Fruit fly (Drosophila melanogaster) whole organism, embryonic: ENCODE data around the gene Srg3.

Experiments used
- Ada2b ChIP-seq: fragments of 200-800 bp; sonication (Bioruptor generic); IDR thresholded peaks from 2 replicates; pipeline ENCODE4 v1.3.6; 2022; ENCODE audit warnings: missing biosample characterization, missing genetic modification characterization
- Antp ChIP-seq: fragments of 200-800 bp; sonication (Bioruptor generic); optimal IDR thresholded peaks from 3 replicates; lab custom pipeline; 2016; ENCODE audit warnings: missing biosample characterization, missing genetic modification characterization
- CG12219 ChIP-seq: fragments of 200-800 bp; sonication (Bioruptor generic); optimal IDR thresholded peaks from 3 replicates; lab custom pipeline; 2018; ENCODE audit warnings: missing biosample characterization, mild to moderate bottlenecking, missing genetic modification characterization
- CG12391 ChIP-seq: fragments of 200-800 bp; sonication (Bioruptor generic); optimal IDR thresholded peaks from 3 replicates; lab custom pipeline; 2018; ENCODE audit warnings: missing biosample characterization, mild to moderate bottlenecking, missing genetic modification characterization, moderate library complexity
- CG12942 ChIP-seq: fragments of 200-800 bp; sonication (Bioruptor generic); optimal IDR thresholded peaks from 3 replicates; lab custom pipeline; 2016; ENCODE audit warnings: missing biosample characterization, missing genetic modification characterization
- CG13624 ChIP-seq: fragments of 200-800 bp; sonication (Bioruptor generic); optimal IDR thresholded peaks from 2 replicates; lab custom pipeline; 2016; ENCODE audit warnings: missing biosample characterization, missing genetic modification characterization
- CG14014 ChIP-seq: fragments of 200-800 bp; sonication (Bioruptor generic); IDR thresholded peaks from 2 replicates; pipeline ENCODE4 v1.3.6; 2022; ENCODE audit warnings: missing biosample characterization, missing genetic modification characterization
- CG14441 ChIP-seq: fragments of 200-800 bp; sonication (Bioruptor generic); IDR thresholded peaks from 2 replicates; pipeline ENCODE4 v1.3.6; 2022; ENCODE audit warnings: missing biosample characterization, missing genetic modification characterization
- CG17359 ChIP-seq: fragments of 200-800 bp; sonication (Bioruptor generic); optimal IDR thresholded peaks from 3 replicates; lab custom pipeline; 2018; ENCODE audit warnings: missing biosample characterization, mild to moderate bottlenecking, missing genetic modification characterization, moderate library complexity
- CG17612 ChIP-seq: fragments of 200-800 bp; sonication (Bioruptor generic); IDR thresholded peaks from 2 replicates; pipeline ENCODE4 v1.3.6; 2022; ENCODE audit warnings: missing biosample characterization, missing genetic modification characterization
- CG17912 ChIP-seq: fragments of 200-800 bp; sonication (Bioruptor generic); optimal IDR thresholded peaks from 2 replicates; lab custom pipeline; 2018; ENCODE audit warnings: missing biosample characterization, mild to moderate bottlenecking, missing genetic modification characterization
- CG30431 ChIP-seq: fragments of 200-800 bp; sonication (Bioruptor generic); optimal IDR thresholded peaks from 2 replicates; lab custom pipeline; 2017; ENCODE audit warnings: missing biosample characterization, missing genetic modification characterization
- CG31441 ChIP-seq: fragments of 200-800 bp; sonication (Bioruptor generic); IDR thresholded peaks from 2 replicates; pipeline ENCODE4 v1.3.6; 2022; ENCODE audit warnings: missing biosample characterization, missing genetic modification characterization
- CG34376 ChIP-seq: fragments of 200-800 bp; sonication (Bioruptor generic); optimal IDR thresholded peaks from 2 replicates; lab custom pipeline; 2018; ENCODE audit warnings: missing biosample characterization, mild to moderate bottlenecking, missing genetic modification characterization
- CG34422 ChIP-seq: fragments of 200-800 bp; sonication (Bioruptor generic); IDR thresholded peaks from 3 replicates; pipeline ENCODE4 v1.3.6; 2022; ENCODE audit warnings: missing biosample characterization, missing genetic modification characterization
- CG4617 ChIP-seq: fragments of 200-800 bp; sonication (Bioruptor generic); optimal IDR thresholded peaks from 3 replicates; lab custom pipeline; 2016; ENCODE audit warnings: missing biosample characterization, missing genetic modification characterization, borderline replicate concordance
- CG6272 ChIP-seq: fragments of 200-800 bp; sonication (Bioruptor generic); IDR thresholded peaks from 2 replicates; pipeline ENCODE4 v1.3.6; 2022; ENCODE audit warnings: missing biosample characterization, missing genetic modification characterization
- CG7839 ChIP-seq: fragments of 200-800 bp; sonication (Bioruptor generic); optimal IDR thresholded peaks from 3 replicates; lab custom pipeline; 2018; ENCODE audit warnings: missing biosample characterization, mild to moderate bottlenecking, missing genetic modification characterization, moderate library complexity
- CG7928 ChIP-seq: fragments of 200-800 bp; sonication (Bioruptor generic); optimal IDR thresholded peaks from 2 replicates; lab custom pipeline; 2017; ENCODE audit warnings: missing biosample characterization, mild to moderate bottlenecking, missing genetic modification characterization
- CG8388 ChIP-seq: fragments of 200-800 bp; sonication (Bioruptor generic); optimal IDR thresholded peaks from 2 replicates; lab custom pipeline; 2019; ENCODE audit warnings: missing biosample characterization, mild to moderate bottlenecking, missing genetic modification characterization, moderate library complexity
- CG9876 ChIP-seq: fragments of 200-800 bp; sonication (Bioruptor generic); optimal IDR thresholded peaks from 2 replicates; lab custom pipeline; 2016; ENCODE audit warnings: missing biosample characterization, missing genetic modification characterization
- CHES-1-like ChIP-seq: fragments of 200-800 bp; sonication (Bioruptor generic); optimal IDR thresholded peaks from 2 replicates; lab custom pipeline; 2016; ENCODE audit warnings: missing biosample characterization, missing genetic modification characterization
- Dad ChIP-seq: fragments of 200-800 bp; sonication (Bioruptor generic); optimal IDR thresholded peaks from 3 replicates; lab custom pipeline; 2016; ENCODE audit warnings: missing biosample characterization, missing genetic modification characterization
- Dll ChIP-seq: fragments of 200-800 bp; sonication (Bioruptor generic); IDR thresholded peaks from 4 replicates; pipeline ENCODE4 v1.3.6; 2022; ENCODE audit warnings: missing biosample characterization, missing genetic modification characterization; ENCODE audit not compliant: partially characterized antibody
- Ets97D ChIP-seq: fragments of 200-800 bp; sonication (Bioruptor generic); optimal IDR thresholded peaks from 3 replicates; lab custom pipeline; 2016; ENCODE audit warnings: missing biosample characterization, missing genetic modification characterization
- Fer1 ChIP-seq: fragments of 200-800 bp; sonication (Bioruptor generic); optimal IDR thresholded peaks from 2 replicates; lab custom pipeline; 2017; ENCODE audit warnings: missing biosample characterization, mild to moderate bottlenecking, missing genetic modification characterization
- HHEX ChIP-seq: fragments of 200-800 bp; sonication (Bioruptor generic); optimal IDR thresholded peaks from 3 replicates; lab custom pipeline; 2017; ENCODE audit warnings: missing biosample characterization, mild to moderate bottlenecking, missing genetic modification characterization, missing genetic modification reagents
- Hand ChIP-seq: fragments of 200-800 bp; sonication (Bioruptor generic); optimal IDR thresholded peaks from 2 replicates; lab custom pipeline; 2017; ENCODE audit warnings: mild to moderate bottlenecking, missing biosample characterization, missing genetic modification reagents, missing genetic modification characterization
- Hr51 ChIP-seq, 2 experiments: fragments of 200-800 bp; sonication (Bioruptor generic); optimal IDR thresholded peaks; 2 replicates in 1 of 2; 3 replicates in 1 of 2; lab custom pipeline; 2016 to 2018; ENCODE audit warnings: missing biosample characterization in 2 of 2, missing genetic modification characterization in 2 of 2, mild to moderate bottlenecking in 1 of 2, moderate library complexity in 1 of 2
- Kr ChIP-seq: fragments of 200-800 bp; sonication (Bioruptor generic); optimal IDR thresholded peaks from 2 replicates; lab custom pipeline; 2017; ENCODE audit warnings: missing biosample characterization, mild to moderate bottlenecking, missing genetic modification characterization
- Lpt ChIP-seq: fragments of >200 bp; optimal IDR thresholded peaks from 2 replicates; lab custom pipeline; 2018; ENCODE audit warnings: missing biosample characterization, missing genetic modification characterization
- MBD-R2 ChIP-seq: fragments of 200-800 bp; sonication (Bioruptor generic); IDR thresholded peaks from 2 replicates; pipeline ENCODE4 v1.3.6; 2022; ENCODE audit warnings: missing biosample characterization, missing genetic modification characterization
- Mad ChIP-seq: fragments of 200-800 bp; sonication (Bioruptor generic); optimal IDR thresholded peaks from 2 replicates; lab custom pipeline; 2016; ENCODE audit warnings: missing biosample characterization, missing genetic modification characterization
- NFAT ChIP-seq: fragments of 200-800 bp; sonication (Bioruptor generic); IDR thresholded peaks from 2 replicates; pipeline ENCODE4 v1.3.6; 2022; ENCODE audit warnings: missing biosample characterization, missing genetic modification characterization
- Nf-YC ChIP-seq: fragments of 200-800 bp; optimal IDR thresholded peaks from 3 replicates; lab custom pipeline; 2019; ENCODE audit warnings: missing biosample characterization, mild to moderate bottlenecking, missing genetic modification characterization, moderate library complexity
- Sox102F ChIP-seq: fragments of 200-800 bp; sonication (Bioruptor generic); optimal IDR thresholded peaks from 2 replicates; lab custom pipeline; 2018; ENCODE audit warnings: missing biosample characterization, mild to moderate bottlenecking, missing genetic modification characterization, moderate library complexity
- Ssrp ChIP-seq: fragments of 200-800 bp; sonication (Bioruptor generic); optimal IDR thresholded peaks from 2 replicates; lab custom pipeline; 2018; ENCODE audit warnings: missing biosample characterization, mild to moderate bottlenecking, missing genetic modification characterization, moderate library complexity
- ab ChIP-seq: fragments of 200-800 bp; sonication (Bioruptor generic); optimal IDR thresholded peaks from 2 replicates; lab custom pipeline; 2016; ENCODE audit warnings: missing biosample characterization, missing genetic modification characterization
- az2 ChIP-seq: fragments of 200-800 bp; sonication (Bioruptor generic); optimal IDR thresholded peaks from 3 replicates; lab custom pipeline; 2016; ENCODE audit warnings: missing biosample characterization, missing genetic modification characterization
- ci ChIP-seq: fragments of 200-800 bp; sonication (Bioruptor generic); IDR thresholded peaks from 3 replicates; pipeline ENCODE4 v1.3.6; 2022; ENCODE audit warnings: missing biosample characterization, missing genetic modification characterization
- eyg ChIP-seq: fragments of 200-800 bp; sonication (Bioruptor generic); optimal IDR thresholded peaks from 3 replicates; lab custom pipeline; 2016; ENCODE audit warnings: missing biosample characterization, missing genetic modification characterization
- fd96Cb ChIP-seq: fragments of 200-800 bp; sonication (Bioruptor generic); optimal IDR thresholded peaks from 2 replicates; lab custom pipeline; 2018; ENCODE audit warnings: missing biosample characterization, mild to moderate bottlenecking, missing genetic modification characterization, moderate library complexity
- gro ChIP-seq: fragments of 200-800 bp; sonication (Bioruptor generic); optimal IDR thresholded peaks from 2 replicates; lab custom pipeline; 2016; ENCODE audit warnings: missing biosample characterization, missing genetic modification characterization
- gsb-n ChIP-seq: fragments of 200-800 bp; sonication (Bioruptor generic); optimal IDR thresholded peaks from 3 replicates; lab custom pipeline; 2018; ENCODE audit warnings: missing biosample characterization, mild to moderate bottlenecking, missing genetic modification characterization
- hbn ChIP-seq: fragments of 200-800 bp; sonication (Bioruptor generic); IDR thresholded peaks from 2 replicates; pipeline ENCODE4 v1.3.6; 2022; ENCODE audit warnings: missing biosample characterization, missing genetic modification characterization; ENCODE audit not compliant: partially characterized antibody
- scrt ChIP-seq: fragments of 200-800 bp; sonication (Bioruptor generic); optimal IDR thresholded peaks from 2 replicates; lab custom pipeline; 2018; ENCODE audit warnings: missing biosample characterization, mild to moderate bottlenecking, missing genetic modification characterization, moderate library complexity
- sima ChIP-seq: fragments of 200-800 bp; sonication (Bioruptor generic); optimal IDR thresholded peaks from 2 replicates; lab custom pipeline; 2016; ENCODE audit warnings: missing biosample characterization, missing genetic modification characterization
- sisA ChIP-seq: fragments of 200-800 bp; sonication (Bioruptor generic); IDR thresholded peaks from 2 replicates; pipeline ENCODE4 v1.3.6; 2022; ENCODE audit warnings: missing biosample characterization, missing genetic modification characterization
- tin ChIP-seq: fragments of 200-800 bp; sonication (Bioruptor generic); optimal IDR thresholded peaks from 3 replicates; lab custom pipeline; 2016; ENCODE audit warnings: missing biosample characterization, missing genetic modification characterization
- zen2 ChIP-seq: fragments of 200-800 bp; sonication (Bioruptor generic); IDR thresholded peaks from 3 replicates; pipeline ENCODE4 v1.3.6; 2022; ENCODE audit warnings: missing biosample characterization, missing genetic modification characterization; ENCODE audit not compliant: partially characterized antibody

Gene Srg3

dm6 chr3L:9441907-9442479, 1.0 kb upstream of the Srg3 start, which contains the start of the genes Bet3 and Nf-YA (continued):
- TF ChIP-seq sima (GFP tag; lab: Kevin White, UChicago) (no peak), HHEX (GFP tag; lab: Kevin White, UChicago) (peak; percentile 12), fd96Cb (tag; lab: Kevin White, UChicago) (peak; percentile 29), CG14441 (GFP tag; lab: Robert Waterston, UW) (peak; percentile 59), CG34422 (GFP tag; lab: Robert Waterston, UW) (peak; percentile 67; the same call in 2 of the 3 replicates), Antp (GFP tag; lab: Kevin White, UChicago) (peak; percentile 61), Hand (GFP tag; lab: Kevin White, UChicago) (no peak), Nf-YC (tag; lab: Kevin White, UChicago) (peak; percentile 43), az2 (GFP tag; lab: Kevin White, UChicago) (peak; percentile 44), MBD-R2 (GFP tag; lab: Robert Waterston, UW) (peak; percentile 95), CG17612 (GFP tag; lab: Robert Waterston, UW) (peak; percentile 43), Sox102F (GFP tag; lab: Kevin White, UChicago) (peak; percentile 4), CG8388 (GFP tag; lab: Kevin White, UChicago) (peak; percentile 21), scrt (peak; percentile 20), CG9876 (GFP tag; lab: Kevin White, UChicago) (peak; percentile 8), CG17359 (tag; lab: Kevin White, UChicago) (peak; percentile 9), CG31441 (GFP tag; lab: Robert Waterston, UW) (peak; percentile 74), CG6272 (peak; percentile 59; the same call in 1 of the 2 replicates), sisA (GFP tag; lab: Robert Waterston, UW) (peak; percentile 71), Ssrp (tag; lab: Kevin White, UChicago) (peak; percentile 44), CG34376 (peak; percentile 8), eyg (GFP tag; lab: Kevin White, UChicago) (no peak), CG4617 (peak; percentile 90), ci (GFP tag; lab: Robert Waterston, UW) (no peak; the same call in 1 of the 3 replicates), CG12219 (GFP tag; lab: Kevin White, UChicago) (no peak), zen2 (peak; percentile 86; the same call in 1 of the 3 replicates), Dll (peak; percentile 90), Lpt (no peak), CG13624 (peak; percentile 71), CG14014 (GFP tag; lab: Robert Waterston, UW) (peak; percentile 49; the same call in 1 of the 2 replicates), gro (no peak), CG12942 (GFP tag; lab: Kevin White, UChicago) (peak; percentile 13), Mad (GFP tag; lab: Kevin White, UChicago) (no peak), tin (GFP tag; lab: Kevin White, UChicago) (peak; percentile 72), Fer1 (peak; percentile 3), Kr (GFP tag; lab: Kevin White, UChicago) (no peak), CG17912 (GFP tag; lab: Kevin White, UChicago) (peak; percentile 62), CHES-1-like (GFP tag; lab: Kevin White, UChicago) (peak; percentile 63), Ada2b (GFP tag; lab: Robert Waterston, UW) (peak; percentile 47; the same call in 1 of the 2 replicates), CG12391 (tag; lab: Kevin White, UChicago) (peak; percentile 71), hbn (GFP tag; lab: Robert Waterston, UW) (peak; percentile 87), gsb-n (tag; lab: Kevin White, UChicago) (peak; percentile 26), ab (GFP tag; lab: Kevin White, UChicago) (no peak), CG7928 (GFP tag; lab: Kevin White, UChicago) (peak; percentile 97), Hr51 (GFP tag; optimal IDR thresholded peaks at IDR 0.05; lab: Kevin White, UChicago) (peak; percentile 16 to 57), Dad (peak; percentile 62), Ets97D (GFP tag; lab: Kevin White, UChicago) (peak; percentile 55), CG7839 (tag; lab: Kevin White, UChicago) (peak; percentile 41), CG30431 (GFP tag; lab: Kevin White, UChicago) (peak; percentile 3), NFAT (GFP tag; lab: Robert Waterston, UW) (peak; percentile 88)
